Worm (Caenorhabditis elegans): ENCODE measurements around the gene C01G12.13.

ce11 chrII:14578716-14579115 lies 2.2 kb downstream of the C01G12.13 start, which contains the start of gene C01G12.9:
- TF ChIP-seq snpc-4 (tag; optimal IDR thresholded peaks at IDR 0.05) (no peak), ztf-11 (tag; optimal IDR thresholded peaks at IDR 0.05) (no peak), zag-1 (tag; optimal IDR thresholded peaks at IDR 0.05) (no peak), fkh-10 (GFP tag; optimal IDR thresholded peaks at IDR 0.05) (no peak), rnt-1 (tag; optimal IDR thresholded peaks at IDR 0.05) (no peak), sptf-1 (tag; optimal IDR thresholded peaks at IDR 0.05) (no peak), fos-1 (tag; optimal IDR thresholded peaks at IDR 0.05) (no peak), nhr-77 (tag; optimal IDR thresholded peaks at IDR 0.05) (no peak), lsy-2 (tag; optimal IDR thresholded peaks at IDR 0.05) (no peak), ama-1 (optimal IDR thresholded peaks at IDR 0.05) (no peak), swsn-7 (tag; optimal IDR thresholded peaks at IDR 0.05) (no peak), pqm-1 (tag; optimal IDR thresholded peaks at IDR 0.05) (no peak)

All from whole organism, L1 larva.